Worm (Caenorhabditis elegans): ENCODE measurements around the gene T14E8.2.
A peak's percentile ranks its signal among the peaks of the same experiment; 100 is the strongest.

Gene T14E8.2

DNA sequence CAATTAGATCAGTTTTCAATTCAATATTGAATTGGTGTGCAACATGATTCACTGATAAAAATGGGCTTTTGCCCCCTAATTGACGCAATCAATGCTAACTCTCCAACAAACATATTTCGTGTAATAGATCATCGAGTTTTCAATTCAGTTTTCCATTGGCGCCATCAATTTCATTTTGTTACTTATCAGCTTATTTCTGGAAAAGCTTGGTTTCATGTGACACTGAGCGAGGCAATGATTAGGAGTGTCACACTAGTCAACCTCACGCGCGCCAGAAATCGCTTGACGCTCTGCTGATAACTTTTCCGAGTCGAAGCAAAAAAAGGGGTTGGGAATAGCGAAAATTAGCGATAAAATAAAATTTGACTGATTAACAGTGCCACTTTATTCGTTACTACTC, 24.3 kb upstream of the T14E8.2 start, which contains the start of gene ets-4:
Gene ets-4 (plus strand): TSS at position 347 of the 400 bp plus-strand sequence.
- TF ChIP-seq mls-2 (tag; optimal IDR thresholded peaks at IDR 0.05) (no peak), lsy-2 (tag; optimal IDR thresholded peaks at IDR 0.05) (no peak), hlh-1 (tag; optimal IDR thresholded peaks at IDR 0.05) (no peak), unc-120 (tag; optimal IDR thresholded peaks at IDR 0.05; ENCODE audit: poor library complexity, severe bottlenecking) (no peak), mab-5 (tag; optimal IDR thresholded peaks at IDR 0.05) (no peak)

DNA sequence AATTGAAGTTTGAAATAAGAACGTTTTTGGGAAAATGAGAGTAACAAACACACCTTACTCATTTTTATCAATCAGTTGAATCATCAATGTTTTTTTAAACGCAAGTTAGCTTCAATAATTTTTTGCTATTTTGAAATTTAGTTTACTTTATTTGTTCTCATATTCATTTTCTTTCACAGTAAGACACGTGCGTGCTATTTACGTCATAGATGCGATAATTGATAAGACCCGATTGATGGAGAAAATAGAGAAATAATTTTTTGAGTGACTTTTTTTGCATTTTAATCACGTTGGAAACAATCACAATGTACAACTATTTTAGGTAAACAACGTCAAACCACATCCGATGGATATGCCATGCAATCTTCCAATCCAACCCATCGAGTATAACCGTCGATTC, 23.3 kb upstream of the T14E8.2 start:
- no peak for TF ChIP-seq blmp-1 (tag; optimal IDR thresholded peaks at IDR 0.05)
- no peak for TF ChIP-seq snpc-4 (tag; optimal IDR thresholded peaks at IDR 0.05)

DNA sequence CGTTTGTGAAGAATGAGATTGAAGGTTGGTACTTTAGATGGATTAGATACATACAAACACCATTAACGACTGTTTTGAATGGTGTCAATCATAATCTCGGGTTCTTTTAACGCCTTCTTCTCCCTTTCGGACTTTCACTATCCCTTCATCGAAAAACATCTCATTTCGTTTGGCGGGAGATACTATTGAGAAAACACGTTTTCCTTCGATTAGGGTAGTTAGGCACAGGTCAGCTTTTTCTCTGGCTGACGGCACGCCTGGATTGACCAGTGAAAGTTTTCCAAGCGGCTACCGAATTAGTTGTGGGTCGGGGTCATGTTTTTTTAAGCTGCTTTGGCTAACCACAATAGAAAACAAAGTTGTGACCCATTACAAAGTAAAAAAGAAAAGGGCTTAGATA, 22.8 kb upstream of the T14E8.2 start:
- no peak for TF ChIP-seq M03D4.4 (tag; optimal IDR thresholded peaks at IDR 0.05)
- TF ChIP-seq blmp-1 (tag; optimal IDR thresholded peaks at IDR 0.05), result peak; percentile 30

DNA sequence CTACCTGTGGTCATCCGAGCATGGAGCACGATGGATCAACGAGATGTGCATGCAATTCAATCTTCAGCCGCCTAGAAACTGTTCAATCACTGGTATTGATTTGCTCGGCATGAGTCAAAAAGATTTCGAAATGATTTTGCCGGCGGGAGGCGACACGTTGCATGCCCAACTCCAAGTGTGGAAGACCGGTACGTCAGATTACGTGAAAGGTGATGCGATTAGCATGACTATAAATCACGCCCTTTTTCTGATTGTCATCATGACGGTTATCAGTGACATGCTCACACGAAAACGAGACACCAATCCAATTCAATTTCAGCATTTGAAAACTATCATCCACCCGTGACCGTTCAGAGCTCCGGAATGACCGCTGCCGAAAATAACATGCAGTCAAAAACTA, 22.1 kb upstream of the T14E8.2 start:
- TF ChIP-seq elt-3 (tag; optimal IDR thresholded peaks at IDR 0.05) (no peak), zip-8 (tag; optimal IDR thresholded peaks at IDR 0.05) (no peak), sem-2 (GFP tag; optimal IDR thresholded peaks at IDR 0.05) (no peak), lin-13 (tag; optimal IDR thresholded peaks at IDR 0.05) (no peak), ces-1 (GFP tag; optimal IDR thresholded peaks at IDR 0.05) (no peak), sptf-1 (tag; optimal IDR thresholded peaks at IDR 0.05) (no peak), nhr-76 (tag; optimal IDR thresholded peaks at IDR 0.05) (no peak), mab-5 (tag; optimal IDR thresholded peaks at IDR 0.05) (no peak), unc-120 (tag; optimal IDR thresholded peaks at IDR 0.05; ENCODE audit: poor library complexity, severe bottlenecking) (no peak), drap-1 (GFP tag; optimal IDR thresholded peaks at IDR 0.05) (no peak), nhr-237 (tag; optimal IDR thresholded peaks at IDR 0.05) (no peak), lin-32 (GFP tag; optimal IDR thresholded peaks at IDR 0.05) (no peak), cnd-1 (tag; optimal IDR thresholded peaks at IDR 0.05) (no peak), unc-39 (tag; optimal IDR thresholded peaks at IDR 0.05) (no peak), mls-2 (tag; optimal IDR thresholded peaks at IDR 0.05) (no peak), snpc-4 (tag; optimal IDR thresholded peaks at IDR 0.05) (no peak), ceh-43 (GFP tag; optimal IDR thresholded peaks at IDR 0.05) (no peak), pha-4 (tag; optimal IDR thresholded peaks at IDR 0.05) (no peak), unc-62 (GFP tag; optimal IDR thresholded peaks at IDR 0.05) (no peak)

DNA sequence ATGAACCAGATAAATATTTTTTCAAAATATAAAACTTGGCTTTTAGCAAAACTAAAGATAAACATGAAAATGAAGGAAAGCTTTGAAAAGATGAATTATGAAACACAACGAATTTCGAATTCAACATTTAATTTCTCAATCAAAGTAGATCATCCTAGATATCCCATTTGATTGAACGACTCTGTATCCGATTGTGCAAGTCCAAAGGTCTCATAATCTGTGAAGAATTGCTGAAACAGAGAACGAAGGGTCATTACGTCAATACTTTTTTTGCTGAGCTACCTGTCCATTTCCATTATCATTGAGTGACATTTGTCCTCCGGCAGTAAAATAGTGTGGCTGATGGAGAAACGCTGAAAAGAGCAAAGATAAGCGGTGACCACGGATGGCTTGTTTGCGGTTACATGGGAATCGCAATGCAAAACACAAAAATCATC, 20.1 kb upstream of the T14E8.2 start:
- no peak for TF ChIP-seq lin-13 (tag; optimal IDR thresholded peaks at IDR 0.05)
- no peak for TF ChIP-seq elt-1 (tag; optimal IDR thresholded peaks at IDR 0.05; ENCODE audit: borderline replicate concordance, insufficient read depth)
- TF ChIP-seq unc-39 (tag; optimal IDR thresholded peaks at IDR 0.05), result no peak
- TF ChIP-seq ham-2 (GFP tag; optimal IDR thresholded peaks at IDR 0.05), result no peak
- TF ChIP-seq unc-62 (GFP tag; optimal IDR thresholded peaks at IDR 0.05), result no peak
- TF ChIP-seq mep-1 (tag; optimal IDR thresholded peaks at IDR 0.05), result no peak
- no peak for TF ChIP-seq bed-3 (GFP tag; optimal IDR thresholded peaks at IDR 0.05)
- no peak for TF ChIP-seq unc-120 (tag; optimal IDR thresholded peaks at IDR 0.05; ENCODE audit: poor library complexity, severe bottlenecking)
- TF ChIP-seq hlh-1 (tag; optimal IDR thresholded peaks at IDR 0.05), result no peak
- no peak for TF ChIP-seq elt-3 (tag; optimal IDR thresholded peaks at IDR 0.05)
- no peak for TF ChIP-seq ceh-83 (GFP tag; optimal IDR thresholded peaks at IDR 0.05)
- TF ChIP-seq zip-8 (tag; optimal IDR thresholded peaks at IDR 0.05), result no peak

DNA sequence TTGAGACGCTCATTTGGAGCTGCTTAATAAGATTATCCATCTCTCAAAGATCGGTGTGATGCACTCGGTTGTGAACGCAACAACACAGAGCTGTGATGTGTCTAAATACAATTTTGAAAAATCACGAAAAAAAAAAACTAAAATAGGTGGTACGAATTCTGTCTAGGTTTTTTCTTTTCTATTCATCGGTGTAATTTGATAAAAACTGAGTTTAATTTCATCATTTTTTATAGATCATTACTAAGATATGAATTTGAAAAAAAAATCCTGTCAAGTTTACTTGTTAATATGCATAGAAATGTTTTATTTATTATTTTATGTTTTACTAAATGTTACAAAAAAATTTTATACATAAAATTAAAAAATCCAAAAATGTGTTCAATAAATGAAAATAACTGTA, 12.7 kb upstream of the T14E8.2 start, which contains the start of gene ceh-60:
Gene ceh-60 (minus strand): TSS at position 101 of the 400 bp plus-strand sequence.
- TF ChIP-seq lin-32 (GFP tag; optimal IDR thresholded peaks at IDR 0.05), result no peak
- TF ChIP-seq ceh-43 (GFP tag; optimal IDR thresholded peaks at IDR 0.05), result no peak
- no peak for TF ChIP-seq ham-2 (GFP tag; optimal IDR thresholded peaks at IDR 0.05)
- TF ChIP-seq tbx-8 (GFP tag; optimal IDR thresholded peaks at IDR 0.05), result no peak
- TF ChIP-seq nhr-76 (tag; optimal IDR thresholded peaks at IDR 0.05), result no peak
- no peak for TF ChIP-seq M03D4.4 (tag; optimal IDR thresholded peaks at IDR 0.05)
- TF ChIP-seq elt-1 (tag; optimal IDR thresholded peaks at IDR 0.05; ENCODE audit: borderline replicate concordance, insufficient read depth), result no peak
- TF ChIP-seq sem-2 (GFP tag; optimal IDR thresholded peaks at IDR 0.05), result no peak
- no peak for TF ChIP-seq ztf-11 (tag; optimal IDR thresholded peaks at IDR 0.05)
- TF ChIP-seq zip-8 (tag; optimal IDR thresholded peaks at IDR 0.05), result no peak
- no peak for TF ChIP-seq nhr-237 (tag; optimal IDR thresholded peaks at IDR 0.05)
- TF ChIP-seq ceh-83 (GFP tag; optimal IDR thresholded peaks at IDR 0.05), result no peak
- no peak for TF ChIP-seq ces-1 (GFP tag; optimal IDR thresholded peaks at IDR 0.05)
- no peak for TF ChIP-seq bed-3 (GFP tag; optimal IDR thresholded peaks at IDR 0.05)
- TF ChIP-seq lin-13 (tag; optimal IDR thresholded peaks at IDR 0.05), result no peak
- no peak for TF ChIP-seq mab-5 (tag; optimal IDR thresholded peaks at IDR 0.05)
- TF ChIP-seq snpc-4 (tag; optimal IDR thresholded peaks at IDR 0.05), result no peak

Measured in whole organism, mixed stage, embryonic.